Worm (Caenorhabditis elegans) whole organism, L4 larva: ENCODE measurements around the gene upp-1.

ENCODE experiments used
- F37D6.2 ChIP-seq: sonication (generic microtip); optimal IDR thresholded peaks from 2 replicates; lab custom pipeline; 2016; ENCODE audit warnings: mild to moderate bottlenecking, missing genetic modification characterization, missing compliant biosample characterization
- Y5F2A.4 ChIP-seq: fragments of 200-800 bp; sonication (Bioruptor generic); optimal IDR thresholded peaks from 2 replicates; lab custom pipeline; 2018; ENCODE audit warnings: mild to moderate bottlenecking, missing genetic modification characterization, missing compliant biosample characterization
- aha-1 ChIP-seq: fragments of 150-350 bp; peaks from one replicate; lab custom pipeline; 2014; ENCODE audit warnings: missing biosample characterization, missing genetic modification characterization
- ama-1 ChIP-seq: fragments of 150-350 bp; optimal IDR thresholded peaks from 2 replicates; lab custom pipeline; 2014; ENCODE audit warnings: inconsistent platforms, mixed read lengths
- attf-4 ChIP-seq: sonication (generic microtip); optimal IDR thresholded peaks from 3 replicates; lab custom pipeline; 2017; ENCODE audit warnings: missing biosample characterization, missing genetic modification characterization
- ceh-20 ChIP-seq: fragments of 200-800 bp; sonication (Bioruptor generic); IDR thresholded peaks from 2 replicates; pipeline ENCODE4 v1.3.6; 2022; ENCODE audit warnings: missing genetic modification reagents, missing genetic modification characterization, missing compliant biosample characterization
- ceh-28 ChIP-seq: fragments of 150-350 bp; optimal IDR thresholded peaks from 2 replicates; lab custom pipeline; 2014; ENCODE audit warnings: missing biosample characterization, missing genetic modification reagents, missing genetic modification characterization
- ctbp-1 ChIP-seq: fragments of 200-800 bp; sonication (Bioruptor generic); IDR thresholded peaks from 2 replicates; pipeline ENCODE4 v1.3.6; 2022; ENCODE audit warnings: missing genetic modification reagents, missing genetic modification characterization, missing compliant biosample characterization
- daf-16 ChIP-seq, 3 experiments: sonication (generic microtip); optimal IDR thresholded peaks; 2 replicates each; lab custom pipeline; 2016 to 2017; ENCODE audit warnings: missing genetic modification characterization in 3 of 3, missing genetic modification reagents in 3 of 3, mild to moderate bottlenecking in 2 of 3, missing compliant biosample characterization in 2 of 3, missing biosample characterization in 1 of 3, moderate library complexity in 1 of 3
- dmd-6 ChIP-seq: fragments of 200-800 bp; sonication (Bioruptor generic); IDR thresholded peaks from 2 replicates; pipeline ENCODE4 v1.3.6; 2022; ENCODE audit warnings: missing genetic modification reagents, missing genetic modification characterization, missing compliant biosample characterization
- dpl-1 ChIP-seq: fragments of 150-350 bp; optimal IDR thresholded peaks from 2 replicates; lab custom pipeline; 2014; ENCODE audit warnings: missing biosample characterization, missing genetic modification reagents, missing genetic modification characterization
- dve-1 ChIP-seq: sonication (generic microtip); optimal IDR thresholded peaks from 2 replicates; lab custom pipeline; 2017; ENCODE audit warnings: antibody characterized with exemption, mild to moderate bottlenecking, missing genetic modification characterization, missing compliant biosample characterization; ENCODE audit not compliant: insufficient read depth
- egl-43 ChIP-seq: fragments of 200-800 bp; sonication (Bioruptor generic); IDR thresholded peaks from 2 replicates; pipeline ENCODE4 v1.3.6; 2022; ENCODE audit warnings: missing genetic modification reagents, missing genetic modification characterization, missing compliant biosample characterization
- hlh-11 ChIP-seq: fragments of 200-800 bp; sonication (Bioruptor generic); optimal IDR thresholded peaks from 2 replicates; lab custom pipeline; 2018; ENCODE audit warnings: mild to moderate bottlenecking, missing genetic modification characterization, missing compliant biosample characterization
- hlh-30 ChIP-seq: sonication (generic microtip); optimal IDR thresholded peaks from 2 replicates; lab custom pipeline; 2017; ENCODE audit warnings: antibody characterized with exemption, mild to moderate bottlenecking, missing genetic modification characterization, missing compliant biosample characterization; ENCODE audit not compliant: insufficient read depth
- hmg-1.1 ChIP-seq: fragments of 200-800 bp; sonication (Bioruptor generic); IDR thresholded peaks from 2 replicates; pipeline ENCODE4 v1.3.6; 2022; ENCODE audit warnings: missing genetic modification reagents, missing genetic modification characterization, missing compliant biosample characterization
- lin-15B ChIP-seq: fragments of 150-350 bp; sonication (generic microtip); optimal IDR thresholded peaks from 3 replicates; lab custom pipeline; 2014; ENCODE audit warnings: missing biosample characterization, missing genetic modification characterization
- lir-3 ChIP-seq: sonication (generic microtip); optimal IDR thresholded peaks from 2 replicates; lab custom pipeline; 2016; ENCODE audit warnings: mild to moderate bottlenecking, missing genetic modification characterization, missing compliant biosample characterization
- lsy-2 ChIP-seq, 2 experiments: fragments of 150-350 bp in 1 of 2; sonication (generic microtip) in 1 of 2; optimal IDR thresholded peaks; 2 replicates each; lab custom pipeline; 2014 to 2017; ENCODE audit warnings: missing biosample characterization in 2 of 2, missing genetic modification characterization in 2 of 2
- madf-5 ChIP-seq, 2 experiments: fragments of 200-800 bp; sonication (Bioruptor generic); IDR thresholded peaks; 2 replicates each; pipeline ENCODE4 v1.3.6; 2022; ENCODE audit warnings: missing compliant biosample characterization in 2 of 2, missing genetic modification characterization in 2 of 2
- madf-9 ChIP-seq: fragments of 200-800 bp; sonication (Bioruptor generic); conservative IDR thresholded peaks from 2 replicates; pipeline ENCODE4 v1.3.6; 2022; ENCODE audit warnings: missing genetic modification reagents, missing genetic modification characterization, missing compliant biosample characterization
- mdl-1 ChIP-seq, 2 experiments: fragments of 150-350 bp in 1 of 2; sonication (generic microtip) in 1 of 2; optimal IDR thresholded peaks; 2 replicates each; lab custom pipeline; 2014 to 2017; ENCODE audit warnings: missing biosample characterization in 2 of 2, missing genetic modification characterization in 2 of 2
- mes-2 ChIP-seq: sonication (generic microtip); optimal IDR thresholded peaks from 2 replicates; lab custom pipeline; 2016; ENCODE audit warnings: missing genotype, mild to moderate bottlenecking, missing genetic modification characterization, missing compliant biosample characterization; ENCODE audit not compliant: poor library complexity, severe bottlenecking
- mxl-2 ChIP-seq: fragments of 200-800 bp; sonication (Bioruptor generic); conservative IDR thresholded peaks from 2 replicates; pipeline ENCODE4 v1.3.6; 2022; ENCODE audit warnings: missing genetic modification reagents, missing genetic modification characterization, missing compliant biosample characterization
- mxl-3 ChIP-seq: fragments of 200-800 bp; sonication (Bioruptor generic); optimal IDR thresholded peaks from 2 replicates; lab custom pipeline; 2018; ENCODE audit warnings: mild to moderate bottlenecking, missing genetic modification characterization, missing compliant biosample characterization
- nhr-10 ChIP-seq: fragments of 150-350 bp; optimal IDR thresholded peaks from 2 replicates; lab custom pipeline; 2014; ENCODE audit warnings: missing biosample characterization, missing genetic modification characterization
- nhr-11 ChIP-seq: fragments of 150-350 bp; optimal IDR thresholded peaks from 2 replicates; lab custom pipeline; 2014; ENCODE audit warnings: missing biosample characterization, missing genetic modification characterization
- nhr-111 ChIP-seq: fragments of 200-800 bp; sonication (Bioruptor generic); optimal IDR thresholded peaks from 2 replicates; lab custom pipeline; 2018; ENCODE audit warnings: mild to moderate bottlenecking, missing genetic modification characterization, missing compliant biosample characterization
- nhr-28 ChIP-seq: fragments of 150-350 bp; optimal IDR thresholded peaks from 2 replicates; lab custom pipeline; 2014; ENCODE audit warnings: missing biosample characterization, missing genetic modification characterization
- nhr-41 ChIP-seq: fragments of 200-800 bp; sonication (Bioruptor generic); IDR thresholded peaks from 2 replicates; pipeline ENCODE4 v1.3.6; 2022; ENCODE audit warnings: missing genetic modification reagents, missing genetic modification characterization, missing compliant biosample characterization
- nhr-6 ChIP-seq: fragments of 150-350 bp; optimal IDR thresholded peaks from 2 replicates; lab custom pipeline; 2014; ENCODE audit warnings: missing biosample characterization, missing genetic modification characterization
- nhr-76 ChIP-seq: fragments of 150-350 bp; optimal IDR thresholded peaks from 2 replicates; lab custom pipeline; 2014; ENCODE audit warnings: missing biosample characterization, missing genetic modification characterization
- pha-4 ChIP-seq, 2 experiments: fragments of 150-350 bp in 1 of 2; fragments of 200-800 bp in 1 of 2; sonication (Bioruptor generic) in 1 of 2; IDR thresholded peaks in 1 of 2; optimal IDR thresholded peaks in 1 of 2; 2 replicates each; pipeline versions ENCODE4 v1.3.6 to Lab custom; 2014 to 2022; ENCODE audit warnings: missing genetic modification characterization in 2 of 2, missing genetic modification reagents in 2 of 2, missing biosample characterization in 1 of 2, missing compliant biosample characterization in 1 of 2
- php-3 ChIP-seq: fragments of 200-800 bp; sonication (Bioruptor generic); IDR thresholded peaks from 2 replicates; pipeline ENCODE4 v1.3.6; 2022; ENCODE audit warnings: missing genetic modification reagents, missing genetic modification characterization, missing compliant biosample characterization
- rbr-2 ChIP-seq: sonication (generic microtip); optimal IDR thresholded peaks from 2 replicates; lab custom pipeline; 2016; ENCODE audit warnings: missing genotype, missing genetic modification characterization, missing compliant biosample characterization
- set-16 ChIP-seq: fragments of 200-800 bp; sonication (Bioruptor generic); IDR thresholded peaks from 2 replicates; pipeline ENCODE4 v1.3.6; 2022; ENCODE audit warnings: missing genetic modification reagents, missing genetic modification characterization, missing compliant biosample characterization
- unc-39 ChIP-seq: sonication (generic microtip); optimal IDR thresholded peaks from 2 replicates; lab custom pipeline; 2017; ENCODE audit warnings: missing biosample characterization, missing genetic modification characterization
- unc-62 ChIP-seq, 3 experiments: fragments of 150-350 bp in 1 of 3; sonication (generic microtip); optimal IDR thresholded peaks in 2 of 3; peaks in 1 of 3; 1 replicate in 1 of 3; 2 replicates in 2 of 3; lab custom pipeline; 2014 to 2017; ENCODE audit warnings: missing biosample characterization in 3 of 3, missing genetic modification characterization in 3 of 3, missing genetic modification reagents in 3 of 3, missing genotype in 1 of 3
- vab-7 ChIP-seq: fragments of 200-800 bp; sonication (Bioruptor generic); IDR thresholded peaks from 2 replicates; pipeline ENCODE4 v1.3.6; 2022; ENCODE audit warnings: missing genetic modification reagents, missing genetic modification characterization, missing compliant biosample characterization
- zfp-2 ChIP-seq: sonication (generic microtip); optimal IDR thresholded peaks from 2 replicates; lab custom pipeline; 2016; ENCODE audit warnings: mild to moderate bottlenecking, missing genetic modification characterization, missing compliant biosample characterization
- zfp-3 ChIP-seq: fragments of 200-800 bp; sonication (Bioruptor generic); conservative IDR thresholded peaks from 2 replicates; pipeline ENCODE4 v1.3.6; 2022; ENCODE audit warnings: missing genetic modification reagents, missing genetic modification characterization, missing compliant biosample characterization

Gene upp-1

ce11 chrIII:7661978-7662377, 19.1 kb upstream of the upp-1 start, which contains the start of gene lido-18:
Gene lido-18 (plus strand): TSS chrIII:7662278.
- TF ChIP-seq nhr-41, result no peak
- TF ChIP-seq, all 104 proteins: peak for 0

- TF ChIP-seq set-16 (peak; percentile 58), ceh-20 (GFP tag; lab: Robert Waterston, UW) (no peak), ceh-28 (tag; lab: Kevin White, UChicago) (no peak), aha-1 (tag; lab: Kevin White, UChicago) (peak; percentile 75), nhr-10 (no peak)
These were observed 18.3 kb upstream of the upp-1 start for ce11 chrIII:7661162-7661561.

- TF ChIP-seq dpl-1 (peak; percentile 5), hmg-1.1 (peak; percentile 69), unc-39 (no peak), mes-2 (peak; percentile 55), set-16 (peak; percentile 87), ama-1 (lab: Kevin White, UChicago) (no peak), nhr-6 (no peak), mxl-3 (peak; percentile 38), dve-1 (tag; lab: Kevin White, UChicago) (no peak), nhr-41 (no peak), lir-3 (tag; lab: Kevin White, UChicago) (no peak), hlh-11 (tag; lab: Kevin White, UChicago) (peak; percentile 62), madf-5 (GFP tag; IDR thresholded peaks at IDR 0.05; lab: Robert Waterston, UW) (no peak), mdl-1 (tag; optimal IDR thresholded peaks at IDR 0.05; lab: Kevin White, UChicago) (peak in 1 of 2 experiments; percentile 0), unc-62 (GFP tag; optimal IDR thresholded peaks at IDR 0.05 in 1 of 2; lab: Kevin White, UChicago) (peak in 1 of 2 experiments; percentile 74), unc-62 (tag; optimal IDR thresholded peaks at IDR 0.05; lab: Kevin White, UChicago) (no peak), hlh-30 (tag; lab: Kevin White, UChicago) (peak; percentile 77), nhr-28 (tag; lab: Kevin White, UChicago) (peak; percentile 43), madf-9 (GFP tag; lab: Robert Waterston, UW) (no peak), nhr-111 (GFP tag; lab: Kevin White, UChicago) (no peak), mxl-2 (GFP tag; lab: Robert Waterston, UW) (no peak), lin-15B (tag; lab: Kevin White, UChicago) (no peak), Y5F2A.4 (GFP tag; lab: Kevin White, UChicago) (no peak), nhr-76 (tag; lab: Kevin White, UChicago) (no peak), zfp-2 (tag; lab: Kevin White, UChicago) (no peak), zfp-3 (no peak), F37D6.2 (tag; lab: Kevin White, UChicago) (peak; percentile 49), egl-43 (GFP tag; lab: Robert Waterston, UW) (peak; percentile 74; the same call in 1 of the 2 replicates), php-3 (GFP tag; lab: Robert Waterston, UW) (peak; percentile 34; the same call in 1 of the 2 replicates), nhr-11 (peak; percentile 53), lsy-2 (tag; optimal IDR thresholded peaks at IDR 0.05; lab: Kevin White, UChicago) (peak; percentile 41 to 57), ctbp-1 (GFP tag; lab: Robert Waterston, UW) (peak; percentile 76), pha-4 (GFP tag; IDR thresholded peaks at IDR 0.05; lab: Robert Waterston, UW) (no peak), pha-4 (tag; optimal IDR thresholded peaks at IDR 0.05; lab: Kevin White, UChicago) (no peak), dmd-6 (peak; percentile 14; the same call in 1 of the 2 replicates), vab-7 (GFP tag; lab: Robert Waterston, UW) (0 out of 2 replicates have a peak, but pooled peaks have one; percentile 7), attf-4 (no peak), rbr-2 (tag; lab: Kevin White, UChicago) (peak; percentile 68), daf-16 (GFP tag; optimal IDR thresholded peaks at IDR 0.05; lab: Kevin White, UChicago) (peak in 1 of 2 experiments; percentile 25), daf-16 (tag; optimal IDR thresholded peaks at IDR 0.05; lab: Kevin White, UChicago) (no peak)
These were observed 16.5 kb upstream of the upp-1 start for ce11 chrIII:7659440-7659839.
